Worm (Caenorhabditis elegans): ENCODE data around the gene srlf-14.

The srlf-14 gene

ce11 chrIV:10918877-10919560, 24.9 kb upstream of the srlf-14 start:
- TF ChIP-seq sptf-1 (tag; optimal IDR thresholded peaks at IDR 0.05): no peak
- peak; percentile 81 for TF ChIP-seq nhr-47 (tag; optimal IDR thresholded peaks at IDR 0.05)
- peak; percentile 92 for TF ChIP-seq nhr-20 (tag; optimal IDR thresholded peaks at IDR 0.05)
- TF ChIP-seq lin-14 (GFP tag; optimal IDR thresholded peaks at IDR 0.05): peak; percentile 99
- TF ChIP-seq xbp-1 (tag; optimal IDR thresholded peaks at IDR 0.05): peak; percentile 83
- TF ChIP-seq hpl-2 (GFP tag; optimal IDR thresholded peaks at IDR 0.05): no peak
- peak; percentile 72 to 76 for TF ChIP-seq lin-35 (GFP tag; optimal IDR thresholded peaks at IDR 0.05)
- TF ChIP-seq ztf-4 (tag; optimal IDR thresholded peaks at IDR 0.05): peak; percentile 21
- peak; percentile 70 for TF ChIP-seq rnt-1 (tag; optimal IDR thresholded peaks at IDR 0.05)
- no peak for TF ChIP-seq lir-3 (tag; optimal IDR thresholded peaks at IDR 0.05; ENCODE audit: poor library complexity)
- no peak for TF ChIP-seq nhr-12 (tag; optimal IDR thresholded peaks at IDR 0.05)
- peak; percentile 78 to 88 for TF ChIP-seq efl-1 (optimal IDR thresholded peaks at IDR 0.05)
- TF ChIP-seq efl-1 (GFP tag; optimal IDR thresholded peaks at IDR 0.05 in 1 of 2): peak; percentile 60 to 93
- TF ChIP-seq ceh-82 (tag; optimal IDR thresholded peaks at IDR 0.05): peak; percentile 48 to 81 (median 50)
- TF ChIP-seq fos-1 (tag; optimal IDR thresholded peaks at IDR 0.05): peak; percentile 48
- no peak for TF ChIP-seq dsc-1 (tag; optimal IDR thresholded peaks at IDR 0.05)
- no peak for TF ChIP-seq nhr-28 (tag; optimal IDR thresholded peaks at IDR 0.05)
- TF ChIP-seq ces-1 (GFP tag; optimal IDR thresholded peaks at IDR 0.05): no peak
- TF ChIP-seq fkh-8 (tag; optimal IDR thresholded peaks at IDR 0.05): peak; percentile 84
- peak; percentile 70 to 82 for TF ChIP-seq lsy-2 (tag; optimal IDR thresholded peaks at IDR 0.05)
- TF ChIP-seq nhr-237 (tag; optimal IDR thresholded peaks at IDR 0.05): peak; percentile 49
- peak; percentile 48 for TF ChIP-seq aha-1 (tag; optimal IDR thresholded peaks at IDR 0.05)
- no peak for TF ChIP-seq unc-30 (tag; optimal IDR thresholded peaks at IDR 0.05)
- no peak for TF ChIP-seq aly-2 (tag; optimal IDR thresholded peaks at IDR 0.05)
- peak; percentile 81 for TF ChIP-seq mep-1 (tag; optimal IDR thresholded peaks at IDR 0.05)
- no peak for TF ChIP-seq sup-37 (GFP tag; optimal IDR thresholded peaks at IDR 0.05)
- peak; percentile 67 for TF ChIP-seq lin-15B (tag; optimal IDR thresholded peaks at IDR 0.05)
- peak; percentile 58 for TF ChIP-seq snpc-4 (tag; optimal IDR thresholded peaks at IDR 0.05)
- TF ChIP-seq ztf-11 (tag; optimal IDR thresholded peaks at IDR 0.05): no peak
- TF ChIP-seq blmp-1 (tag; optimal IDR thresholded peaks at IDR 0.05): peak; percentile 19
- TF ChIP-seq hlh-4 (tag; optimal IDR thresholded peaks at IDR 0.05): no peak
- TF ChIP-seq alr-1 (tag; optimal IDR thresholded peaks at IDR 0.05; ENCODE audit: borderline replicate concordance): no peak
- TF ChIP-seq pag-3 (tag; optimal IDR thresholded peaks at IDR 0.05; ENCODE audit: borderline replicate concordance, insufficient read depth): peak; percentile 22
- TF ChIP-seq vab-15 (tag; optimal IDR thresholded peaks at IDR 0.05): no peak
- TF ChIP-seq nhr-76 (tag; optimal IDR thresholded peaks at IDR 0.05): no peak
- TF ChIP-seq irx-1 (tag; optimal IDR thresholded peaks at IDR 0.05): peak; percentile 72
- TF ChIP-seq grh-1 (GFP tag; IDR thresholded peaks at IDR 0.05): peak; percentile 40; the same call in 1 of the 2 replicates
- TF ChIP-seq snu-23 (GFP tag; optimal IDR thresholded peaks at IDR 0.05): peak; percentile 91
- TF ChIP-seq pax-3 (tag; optimal IDR thresholded peaks at IDR 0.05): peak; percentile 9
- peak; percentile 47 for TF ChIP-seq C16A3.4 (tag; optimal IDR thresholded peaks at IDR 0.05)
- no peak for TF ChIP-seq efl-3 (GFP tag; optimal IDR thresholded peaks at IDR 0.05)
- TF ChIP-seq isw-1 (GFP tag; IDR thresholded peaks at IDR 0.05): peak; percentile 62
- no peak for TF ChIP-seq fkh-4 (tag; optimal IDR thresholded peaks at IDR 0.05; ENCODE audit: borderline replicate concordance)
- peak in 1 of 2 experiments; percentile 93 for TF ChIP-seq mdl-1 (tag; optimal IDR thresholded peaks at IDR 0.05)
- TF ChIP-seq nhr-90 (tag; optimal IDR thresholded peaks at IDR 0.05; ENCODE audit: poor library complexity): peak; percentile 49
- TF ChIP-seq nhr-84 (tag; optimal IDR thresholded peaks at IDR 0.05): no peak
- TF ChIP-seq egl-13 (tag; optimal IDR thresholded peaks at IDR 0.05): no peak
- no peak for TF ChIP-seq hlh-17 (GFP tag; optimal IDR thresholded peaks at IDR 0.05; ENCODE audit: borderline replicate concordance)
- no peak for TF ChIP-seq unc-62 (GFP tag; optimal IDR thresholded peaks at IDR 0.05)
- peak; percentile 75 for TF ChIP-seq nhr-77 (tag; optimal IDR thresholded peaks at IDR 0.05)
- TF ChIP-seq ceh-90 (tag; optimal IDR thresholded peaks at IDR 0.05): no peak
- no peak for TF ChIP-seq pqm-1 (tag; optimal IDR thresholded peaks at IDR 0.05)

All from whole organism, L1 larva.